Fruit fly (Drosophila melanogaster) Kc167 (cell line): Measurements from ENCODE around the gene CG11786.

Experiments used
- Myc ChIP-seq: fragments of >200 bp; optimal IDR thresholded peaks from 2 replicates; lab custom pipeline; 2017; ENCODE audit warnings: missing external identifiers
- Sin3A ChIP-seq: fragments of >200 bp; optimal IDR thresholded peaks from 2 replicates; lab custom pipeline; 2018; ENCODE audit warnings: missing external identifiers
- h ChIP-seq: fragments of >200 bp; optimal IDR thresholded peaks from 3 replicates; lab custom pipeline; 2018; ENCODE audit warnings: missing external identifiers
- insv ChIP-seq: fragments of >200 bp; optimal IDR thresholded peaks from 3 replicates; lab custom pipeline; 2018; ENCODE audit warnings: missing external identifiers
- psq ChIP-seq: fragments of >200 bp; optimal IDR thresholded peaks from 2 replicates; lab custom pipeline; 2017; ENCODE audit warnings: missing external identifiers
- ttk ChIP-seq: sonication (Bioruptor generic); optimal IDR thresholded peaks from 2 replicates; lab custom pipeline; 2017; ENCODE audit warnings: missing external identifiers

Gene CG11786

DNA sequence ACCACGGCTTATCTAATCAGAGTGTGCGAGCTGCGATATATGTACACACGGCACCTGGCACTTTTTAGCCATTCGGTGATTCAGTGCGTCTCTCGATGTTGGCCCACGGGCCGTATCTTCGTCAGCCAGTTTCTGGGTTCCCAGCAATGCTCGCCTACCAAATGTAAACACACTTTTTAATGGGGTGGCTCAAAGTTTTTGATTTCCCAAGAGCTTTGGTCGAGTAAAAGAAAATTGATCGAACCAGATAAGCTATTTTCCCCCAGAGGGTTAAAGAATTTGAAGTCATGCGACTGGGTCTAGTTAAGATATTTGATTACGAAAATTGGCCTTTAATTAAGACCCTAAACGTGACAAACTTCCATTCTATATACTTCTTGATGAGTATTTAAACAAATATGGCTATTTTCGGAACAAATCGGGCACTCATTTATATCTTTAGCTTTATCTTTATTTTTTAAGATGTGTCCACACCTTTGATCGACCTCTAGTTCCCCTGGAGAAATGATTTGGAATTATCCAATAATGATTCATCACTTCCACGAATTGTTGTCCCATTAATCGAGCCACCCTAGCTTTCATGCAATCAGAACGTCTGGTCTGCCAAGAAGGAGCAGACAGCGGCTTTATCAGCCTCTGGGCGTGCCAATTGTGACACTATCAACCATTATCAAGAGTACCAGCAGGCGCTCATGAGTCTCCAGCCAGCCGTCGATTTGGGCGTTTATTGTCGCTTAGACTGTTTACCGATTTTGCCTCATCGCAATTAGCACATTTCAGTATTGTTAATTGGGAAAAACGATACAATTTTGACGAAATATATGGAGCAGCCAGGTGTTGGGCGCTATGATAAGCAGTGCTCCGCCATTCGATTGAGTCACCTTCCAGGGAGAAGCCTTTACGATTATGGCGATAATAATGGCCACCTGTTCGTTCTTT lies 18.6 kb upstream of the CG11786 start:
- no peak for TF ChIP-seq psq (lab: Kevin White, UChicago)
- TF ChIP-seq ttk: no peak
- TF ChIP-seq h (lab: Kevin White, UChicago): no peak
- TF ChIP-seq insv (lab: Kevin White, UChicago): no peak
- TF ChIP-seq Myc (lab: Kevin White, UChicago): no peak
- no peak for TF ChIP-seq Sin3A (lab: Kevin White, UChicago)

- no peak for TF ChIP-seq psq (lab: Kevin White, UChicago)
- TF ChIP-seq insv (lab: Kevin White, UChicago): no peak
- no peak for TF ChIP-seq Myc (lab: Kevin White, UChicago)
- TF ChIP-seq Sin3A (lab: Kevin White, UChicago): no peak
- TF ChIP-seq h (lab: Kevin White, UChicago): no peak
- no peak for TF ChIP-seq ttk
Observed at dm6 chr3R:25032686-25033085, 13.4 kb upstream of the CG11786 start.

dm6 chr3R:25033142-25033586 lies 13.0 kb upstream of the CG11786 start, which contains the start of gene Smg6:
Smg6 (minus strand) TSS chr3R:25033465.
- TF ChIP-seq psq (lab: Kevin White, UChicago) (no peak), Myc (lab: Kevin White, UChicago) (no peak), ttk (no peak), Sin3A (lab: Kevin White, UChicago) (no peak), h (lab: Kevin White, UChicago) (no peak), insv (lab: Kevin White, UChicago) (no peak)

dm6 chr3R:25036644-25037043 lies 9.5 kb upstream of the CG11786 start, which contains the start of gene CG31115:
CG31115 (plus strand) TSS chr3R:25036944.
- TF ChIP-seq insv (lab: Kevin White, UChicago): no peak
- TF ChIP-seq ttk: no peak
- TF ChIP-seq h (lab: Kevin White, UChicago): no peak
- no peak for TF ChIP-seq Sin3A (lab: Kevin White, UChicago)
- no peak for TF ChIP-seq Myc (lab: Kevin White, UChicago)
- TF ChIP-seq psq (lab: Kevin White, UChicago): no peak

dm6 chr3R:25039028-25039476 lies 7.1 kb upstream of the CG11786 start, which contains the start of the genes Ythdf and bai:
Ythdf (minus strand) TSS chr3R:25039249.
bai (plus strand) TSS chr3R:25039374.
- TF ChIP-seq insv (lab: Kevin White, UChicago): no peak

DNA sequence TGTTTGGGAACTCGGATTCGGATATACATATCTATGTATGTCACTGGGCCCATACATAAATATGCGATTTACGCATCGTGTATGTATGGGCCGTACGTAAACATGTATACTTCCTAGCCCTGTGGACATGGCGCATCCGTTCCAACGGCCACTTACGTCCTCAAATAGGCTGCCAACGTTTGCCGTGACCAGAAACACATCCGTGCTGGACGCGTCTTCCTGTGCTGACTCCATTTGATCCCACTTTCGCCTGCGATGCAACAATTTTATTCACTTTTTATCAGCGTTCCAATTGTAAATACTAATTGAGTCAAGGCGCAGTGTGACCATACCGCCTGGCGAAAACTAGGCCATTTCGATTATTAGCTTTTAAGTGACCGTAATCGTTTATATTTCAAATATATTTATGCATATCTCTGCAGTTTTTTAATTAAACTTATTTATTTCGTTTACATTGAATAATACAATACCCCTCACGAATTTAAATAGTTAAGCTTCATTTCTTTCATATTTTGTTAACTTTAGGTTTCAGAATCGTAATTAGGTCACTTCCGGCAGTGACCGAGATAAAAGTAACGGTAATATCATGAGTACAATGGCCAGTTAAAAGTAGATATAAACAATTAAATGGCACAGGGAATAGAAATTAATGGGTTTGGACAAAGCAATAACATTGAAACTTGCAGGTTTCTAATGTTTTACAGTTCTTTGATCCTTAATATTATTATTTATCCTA lies 1.1 kb upstream of the CG11786 start, which contains the start of gene 5PtaseI:
Gene 5PtaseI (minus strand): TSS at position 336 of the 736 bp plus-strand sequence.
- TF ChIP-seq Sin3A (lab: Kevin White, UChicago) (no peak), ttk (no peak), insv (lab: Kevin White, UChicago) (no peak), Myc (lab: Kevin White, UChicago) (no peak), h (lab: Kevin White, UChicago) (no peak), psq (lab: Kevin White, UChicago) (no peak)

DNA sequence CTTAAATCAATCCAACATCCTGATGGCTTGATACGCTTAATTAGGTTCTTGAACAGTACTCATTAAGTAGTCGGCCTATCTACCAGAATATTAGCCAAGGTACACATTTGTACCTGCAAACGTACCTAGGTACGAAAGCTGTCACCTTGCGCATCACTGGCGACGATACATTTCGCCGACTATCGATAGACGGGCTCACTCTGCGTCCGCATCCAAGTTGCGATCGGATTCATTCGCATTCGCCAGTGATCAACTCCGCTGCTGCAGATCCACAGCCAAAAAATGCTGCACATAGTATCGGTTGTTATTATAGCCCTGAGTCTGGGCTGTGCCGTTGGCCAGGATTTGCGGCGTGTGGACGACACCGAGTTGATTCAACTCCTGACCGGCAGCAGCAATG lies 1.4 kb downstream of the CG11786 start, which contains the start of gene CG11790:
Gene CG11790 (plus strand): TSS at position 203 of the 400 bp plus-strand sequence.
- TF ChIP-seq ttk (no peak), insv (lab: Kevin White, UChicago) (no peak)

DNA sequence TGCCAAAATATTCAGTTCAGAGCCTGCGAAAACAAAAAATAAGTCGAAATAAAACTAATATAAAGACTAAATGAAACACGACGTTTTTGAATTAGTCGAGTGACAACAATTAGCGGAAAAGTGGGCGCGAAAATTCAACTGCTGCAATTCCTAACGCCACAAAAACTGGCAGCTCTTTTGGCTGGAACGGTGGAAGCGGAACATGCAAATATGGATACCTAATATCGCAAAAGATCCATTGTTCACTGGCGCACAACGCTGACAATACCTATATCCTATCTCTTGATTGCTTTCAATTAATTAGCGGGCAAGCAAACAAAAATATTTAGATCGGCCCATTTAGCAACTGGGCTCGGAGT lies 3.2 kb downstream of the CG11786 start, which contains the start of gene CG11791:
Gene CG11791 (plus strand): TSS at position 234 of the 359 bp plus-strand sequence.
- TF ChIP-seq insv (lab: Kevin White, UChicago): no peak
- no peak for TF ChIP-seq psq (lab: Kevin White, UChicago)
- no peak for TF ChIP-seq h (lab: Kevin White, UChicago)
- no peak for TF ChIP-seq Myc (lab: Kevin White, UChicago)
- TF ChIP-seq ttk: no peak

- no peak for TF ChIP-seq h (lab: Kevin White, UChicago)
- TF ChIP-seq ttk: no peak
- TF ChIP-seq insv (lab: Kevin White, UChicago): no peak
- TF ChIP-seq Myc (lab: Kevin White, UChicago): no peak
- no peak for TF ChIP-seq Sin3A (lab: Kevin White, UChicago)
- TF ChIP-seq psq (lab: Kevin White, UChicago): no peak
Observed at dm6 chr3R:25049742-25050517, 3.8 kb downstream of the CG11786 start.

DNA sequence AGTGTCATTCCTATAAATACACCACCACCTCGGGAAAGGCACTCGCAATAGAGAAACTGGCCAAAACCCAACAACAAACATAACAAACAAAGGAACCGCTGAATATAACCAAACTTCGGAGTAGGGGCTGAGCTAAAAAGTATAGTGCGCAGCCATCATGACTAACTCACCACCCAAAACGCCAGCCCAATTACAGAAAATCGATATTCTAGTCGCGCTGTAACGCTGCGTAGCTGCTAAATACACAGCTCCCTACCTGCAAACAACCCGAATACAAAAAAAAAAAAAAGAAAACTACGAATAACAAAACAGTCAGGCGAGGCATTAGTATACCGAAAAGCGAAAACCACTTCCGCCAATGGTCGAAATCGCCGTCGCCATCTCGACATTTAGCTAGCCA lies 4.5 kb downstream of the CG11786 start:
- TF ChIP-seq Sin3A (lab: Kevin White, UChicago) (no peak), Myc (lab: Kevin White, UChicago) (no peak), h (lab: Kevin White, UChicago) (no peak), insv (lab: Kevin White, UChicago) (no peak), ttk (no peak), psq (lab: Kevin White, UChicago) (no peak)
